Worm (Caenorhabditis elegans): Measurements from ENCODE around the gene gfat-2.
"Not testable (repeated sequence)": the region's sequence is repeated elsewhere in the genome, so short reads cannot be mapped to it uniquely, and the experiment has no call there.

The gfat-2 gene

ce11 chrIV:11410084-11410483 lies at the start of gene gfat-2:
Gene gfat-2 (plus strand): TSS chrIV:11410228.
- no peak for TF ChIP-seq dao-5 (tag; optimal IDR thresholded peaks at IDR 0.05)
- no peak for TF ChIP-seq him-1 (tag; optimal IDR thresholded peaks at IDR 0.05)
- no peak for TF ChIP-seq W03F9.2 (tag; optimal IDR thresholded peaks at IDR 0.05)

- no peak for TF ChIP-seq dao-5 (tag; optimal IDR thresholded peaks at IDR 0.05)
- TF ChIP-seq W03F9.2 (tag; optimal IDR thresholded peaks at IDR 0.05), result no peak
- TF ChIP-seq him-1 (tag; optimal IDR thresholded peaks at IDR 0.05), result no peak
Observed at ce11 chrIV:11361409-11361808, 48.6 kb upstream of the gfat-2 start, which contains the start of gene T01G1.4. Gene T01G1.4 (minus strand): TSS chrIV:11361509.

- no peak for TF ChIP-seq dao-5 (tag; optimal IDR thresholded peaks at IDR 0.05)
- TF ChIP-seq him-1 (tag; optimal IDR thresholded peaks at IDR 0.05), result no peak
- TF ChIP-seq W03F9.2 (tag; optimal IDR thresholded peaks at IDR 0.05), result no peak
Observed at ce11 chrIV:11363806-11364562, 46.0 kb upstream of the gfat-2 start.

ce11 chrIV:11371645-11372044 lies 38.4 kb upstream of the gfat-2 start, which contains the start of gene sec-31:
Gene sec-31 (minus strand): TSS chrIV:11371792.
- TF ChIP-seq him-1 (tag; optimal IDR thresholded peaks at IDR 0.05) (no peak), dao-5 (tag; optimal IDR thresholded peaks at IDR 0.05) (no peak), W03F9.2 (tag; optimal IDR thresholded peaks at IDR 0.05) (no peak)

ce11 chrIV:11372366-11372997 lies 37.5 kb upstream of the gfat-2 start, which contains the start of gene cbd-1:
Gene cbd-1 (plus strand): TSS chrIV:11372991.
- TF ChIP-seq him-1 (tag; optimal IDR thresholded peaks at IDR 0.05), result no peak
- TF ChIP-seq W03F9.2 (tag; optimal IDR thresholded peaks at IDR 0.05), result no peak
- no peak for TF ChIP-seq dao-5 (tag; optimal IDR thresholded peaks at IDR 0.05)

- no peak for TF ChIP-seq W03F9.2 (tag; optimal IDR thresholded peaks at IDR 0.05)
- no peak for TF ChIP-seq him-1 (tag; optimal IDR thresholded peaks at IDR 0.05)
- no peak for TF ChIP-seq dao-5 (tag; optimal IDR thresholded peaks at IDR 0.05)
Observed at ce11 chrIV:11375713-11376112, 34.3 kb upstream of the gfat-2 start.

ce11 chrIV:11377439-11377838 lies 32.6 kb upstream of the gfat-2 start:
- TF ChIP-seq W03F9.2 (tag; optimal IDR thresholded peaks at IDR 0.05), result no peak
- no peak for TF ChIP-seq dao-5 (tag; optimal IDR thresholded peaks at IDR 0.05)
- no peak for TF ChIP-seq him-1 (tag; optimal IDR thresholded peaks at IDR 0.05)

ce11 chrIV:11379254-11379653 lies 30.8 kb upstream of the gfat-2 start, which contains the start of gene fbxb-76:
Gene fbxb-76 (minus strand): TSS chrIV:11379354.
- TF ChIP-seq W03F9.2 (tag; optimal IDR thresholded peaks at IDR 0.05), result no peak
- no peak for TF ChIP-seq dao-5 (tag; optimal IDR thresholded peaks at IDR 0.05)
- TF ChIP-seq him-1 (tag; optimal IDR thresholded peaks at IDR 0.05), result no peak

- no peak for TF ChIP-seq dao-5 (tag; optimal IDR thresholded peaks at IDR 0.05)
- TF ChIP-seq W03F9.2 (tag; optimal IDR thresholded peaks at IDR 0.05), result no peak
- no peak for TF ChIP-seq him-1 (tag; optimal IDR thresholded peaks at IDR 0.05)
Observed at ce11 chrIV:11388684-11389083, 21.3 kb upstream of the gfat-2 start.

ce11 chrIV:11394243-11394642 lies 15.8 kb upstream of the gfat-2 start, which contains the start of gene tag-89:
Gene tag-89 (plus strand): TSS chrIV:11394543.
- TF ChIP-seq him-1 (tag; optimal IDR thresholded peaks at IDR 0.05), result no peak
- no peak for TF ChIP-seq dao-5 (tag; optimal IDR thresholded peaks at IDR 0.05)
- TF ChIP-seq W03F9.2 (tag; optimal IDR thresholded peaks at IDR 0.05), result no peak

- not testable (repeated sequence) for TF ChIP-seq W03F9.2, dao-5, him-1 (tag; optimal IDR thresholded peaks at IDR 0.05)
Observed at ce11 chrIV:11398267-11398825, 11.7 kb upstream of the gfat-2 start, which contains the start of gene dsl-6. Gene dsl-6 (minus strand): TSS chrIV:11398317.

ce11 chrIV:11401482-11401881 lies 8.5 kb upstream of the gfat-2 start:
- no peak for TF ChIP-seq dao-5 (tag; optimal IDR thresholded peaks at IDR 0.05)
- TF ChIP-seq W03F9.2 (tag; optimal IDR thresholded peaks at IDR 0.05), result no peak
- no peak for TF ChIP-seq him-1 (tag; optimal IDR thresholded peaks at IDR 0.05)

- TF ChIP-seq him-1 (tag; optimal IDR thresholded peaks at IDR 0.05) (no peak), dao-5 (tag; optimal IDR thresholded peaks at IDR 0.05) (no peak), W03F9.2 (tag; optimal IDR thresholded peaks at IDR 0.05) (peak; percentile 8)
Observed at ce11 chrIV:11403288-11403991, 6.6 kb upstream of the gfat-2 start, which contains the start of the genes memi-3 and cyp-31A2. Gene memi-3 (minus strand): TSS chrIV:11403338. Gene cyp-31A2 (plus strand): TSS chrIV:11403961.
